Worm (Caenorhabditis elegans) whole organism, L3 larva: Measurements from ENCODE around the gene rps-2.

Experiments used
- R02D3.7 ChIP-seq: fragments of 150-350 bp; optimal IDR thresholded peaks from 2 replicates; lab custom pipeline; 2014; ENCODE audit warnings: missing biosample characterization, missing genetic modification characterization
- ZK546.5 ChIP-seq: sonication (generic microtip); optimal IDR thresholded peaks from 2 replicates; lab custom pipeline; 2017; ENCODE audit warnings: missing biosample characterization, missing genetic modification characterization
- aly-2 ChIP-seq: fragments of 150-350 bp; optimal IDR thresholded peaks from 2 replicates; lab custom pipeline; 2014; ENCODE audit warnings: missing biosample characterization, missing genetic modification characterization
- ama-1 ChIP-seq: fragments of 150-350 bp; optimal IDR thresholded peaks from 2 replicates; lab custom pipeline; 2018
- ceh-16 ChIP-seq: sonication (generic microtip); optimal IDR thresholded peaks from 2 replicates; lab custom pipeline; 2017; ENCODE audit warnings: missing biosample characterization, missing genetic modification characterization
- ceh-28 ChIP-seq: fragments of 150-350 bp; optimal IDR thresholded peaks from 2 replicates; lab custom pipeline; 2014; ENCODE audit warnings: missing biosample characterization, missing genetic modification reagents, missing genetic modification characterization
- ceh-82 ChIP-seq: fragments of 150-350 bp; optimal IDR thresholded peaks from 2 replicates; lab custom pipeline; 2014; ENCODE audit warnings: missing biosample characterization, missing genetic modification characterization
- ceh-9 ChIP-seq: sonication (generic microtip); optimal IDR thresholded peaks from 2 replicates; lab custom pipeline; 2018; ENCODE audit warnings: missing biosample characterization, missing genetic modification characterization
- daf-12 ChIP-seq: fragments of 150-350 bp; optimal IDR thresholded peaks from 2 replicates; lab custom pipeline; 2014; ENCODE audit warnings: missing biosample characterization, missing genetic modification reagents, missing genetic modification characterization
- egl-27 ChIP-seq: sonication (generic microtip); optimal IDR thresholded peaks from 4 replicates; lab custom pipeline; 2017; ENCODE audit warnings: missing biosample characterization, missing genetic modification reagents, missing genetic modification characterization
- egl-5 ChIP-seq: fragments of 150-350 bp; optimal IDR thresholded peaks from 2 replicates; lab custom pipeline; 2017; ENCODE audit warnings: missing biosample characterization, missing genetic modification reagents, missing genetic modification characterization, inconsistent platforms
- elt-1 ChIP-seq: fragments of 150-350 bp; optimal IDR thresholded peaks from 2 replicates; lab custom pipeline; 2014; ENCODE audit warnings: missing biosample characterization, missing genetic modification characterization
- elt-2 ChIP-seq: sonication (generic microtip); optimal IDR thresholded peaks from 2 replicates; lab custom pipeline; 2016; ENCODE audit warnings: missing genetic modification reagents, mild to moderate bottlenecking, missing genetic modification characterization, missing compliant biosample characterization
- elt-3 ChIP-seq, 3 experiments: fragments of 150-350 bp in 1 of 3; sonication (generic microtip) in 2 of 3; optimal IDR thresholded peaks; 2 replicates in 2 of 3; 4 replicates in 1 of 3; lab custom pipeline; 2014 to 2017; ENCODE audit warnings: missing biosample characterization in 3 of 3, missing genetic modification characterization in 3 of 3
- eor-1 ChIP-seq, 2 experiments: fragments of 150-350 bp; optimal IDR thresholded peaks; 2 replicates each; lab custom pipeline; 2014 to 2018; ENCODE audit warnings: missing biosample characterization in 2 of 2, missing genetic modification characterization in 2 of 2
- fkh-10 ChIP-seq: sonication (generic microtip); optimal IDR thresholded peaks from 2 replicates; lab custom pipeline; 2017; ENCODE audit warnings: missing biosample characterization, missing genetic modification reagents, missing genetic modification characterization
- fkh-2 ChIP-seq: fragments of 150-350 bp; optimal IDR thresholded peaks from 2 replicates; lab custom pipeline; 2014; ENCODE audit warnings: missing biosample characterization, missing genetic modification reagents, missing genetic modification characterization
- fos-1 ChIP-seq: fragments of 150-350 bp; optimal IDR thresholded peaks from 2 replicates; lab custom pipeline; 2014; ENCODE audit warnings: missing biosample characterization, missing genetic modification characterization
- hmg-11 ChIP-seq: sonication (generic microtip); optimal IDR thresholded peaks from 2 replicates; lab custom pipeline; 2016; ENCODE audit warnings: missing genetic modification characterization, missing compliant biosample characterization
- jun-1 ChIP-seq: fragments of 150-350 bp; optimal IDR thresholded peaks from 2 replicates; lab custom pipeline; 2014; ENCODE audit warnings: missing biosample characterization, missing genetic modification reagents, missing genetic modification characterization
- lin-15B ChIP-seq: fragments of 150-350 bp; optimal IDR thresholded peaks from 2 replicates; lab custom pipeline; 2014; ENCODE audit warnings: missing biosample characterization, missing genetic modification characterization
- lin-39 ChIP-seq: fragments of 150-350 bp; optimal IDR thresholded peaks from 2 replicates; lab custom pipeline; 2018; ENCODE audit warnings: missing biosample characterization, missing genetic modification reagents, missing genetic modification characterization
- lsy-12 ChIP-seq: sonication (generic microtip); optimal IDR thresholded peaks from 2 replicates; lab custom pipeline; 2016; ENCODE audit warnings: mild to moderate bottlenecking, missing genetic modification characterization, missing compliant biosample characterization
- mdl-1 ChIP-seq: fragments of 150-350 bp; optimal IDR thresholded peaks from 2 replicates; lab custom pipeline; 2014; ENCODE audit warnings: missing biosample characterization, missing genetic modification characterization
- mml-1 ChIP-seq: fragments of 150-350 bp; sonication (generic microtip); optimal IDR thresholded peaks from 3 replicates; lab custom pipeline; 2014; ENCODE audit warnings: missing biosample characterization, missing genetic modification characterization
- nfya-1 ChIP-seq: sonication (generic microtip); optimal IDR thresholded peaks from 2 replicates; lab custom pipeline; 2017; ENCODE audit warnings: missing genetic modification characterization, mild to moderate bottlenecking, missing compliant biosample characterization, antibody characterized with exemption, moderate library complexity; ENCODE audit not compliant: insufficient read depth
- nhr-11 ChIP-seq: fragments of 150-350 bp; optimal IDR thresholded peaks from 2 replicates; lab custom pipeline; 2014; ENCODE audit warnings: missing biosample characterization, missing genetic modification characterization
- nhr-12 ChIP-seq: fragments of 150-350 bp; optimal IDR thresholded peaks from 2 replicates; lab custom pipeline; 2014; ENCODE audit warnings: missing biosample characterization, missing genetic modification characterization
- nhr-23 ChIP-seq: fragments of 150-350 bp; optimal IDR thresholded peaks from 2 replicates; lab custom pipeline; 2014; ENCODE audit warnings: missing biosample characterization, missing genetic modification reagents, missing genetic modification characterization
- nhr-237 ChIP-seq: fragments of 150-350 bp; optimal IDR thresholded peaks from 2 replicates; lab custom pipeline; 2014; ENCODE audit warnings: missing biosample characterization, missing genetic modification characterization
- nhr-25 ChIP-seq: sonication (generic microtip); optimal IDR thresholded peaks from 2 replicates; lab custom pipeline; 2017; ENCODE audit warnings: missing biosample characterization, missing genetic modification characterization
- nhr-28 ChIP-seq: fragments of 150-350 bp; optimal IDR thresholded peaks from 2 replicates; lab custom pipeline; 2014; ENCODE audit warnings: missing biosample characterization, missing genetic modification characterization
- nhr-43 ChIP-seq: sonication (generic microtip); optimal IDR thresholded peaks from 2 replicates; lab custom pipeline; 2016; ENCODE audit warnings: mild to moderate bottlenecking, missing genetic modification characterization, missing compliant biosample characterization; ENCODE audit not compliant: poor library complexity, severe bottlenecking
- nhr-67 ChIP-seq: fragments of 150-350 bp; optimal IDR thresholded peaks from 2 replicates; lab custom pipeline; 2014; ENCODE audit warnings: missing biosample characterization, missing genetic modification characterization
- nhr-76 ChIP-seq: fragments of 150-350 bp; sonication (generic microtip); optimal IDR thresholded peaks from 5 replicates; lab custom pipeline; 2014; ENCODE audit warnings: missing biosample characterization, missing genetic modification characterization
- nhr-77 ChIP-seq: fragments of 150-350 bp; optimal IDR thresholded peaks from 2 replicates; lab custom pipeline; 2014; ENCODE audit warnings: missing biosample characterization, missing genetic modification characterization
- pha-4 ChIP-seq: fragments of 150-350 bp; optimal IDR thresholded peaks from 2 replicates; lab custom pipeline; 2014; ENCODE audit warnings: missing biosample characterization, missing genetic modification reagents, missing genetic modification characterization
- pqm-1 ChIP-seq: fragments of 150-350 bp; optimal IDR thresholded peaks from 2 replicates; lab custom pipeline; 2017; ENCODE audit warnings: missing biosample characterization, missing genetic modification characterization, inconsistent platforms
- sea-2 ChIP-seq: fragments of 150-350 bp; sonication (generic microtip); optimal IDR thresholded peaks from 4 replicates; lab custom pipeline; 2014; ENCODE audit warnings: missing biosample characterization, missing genetic modification reagents, missing genetic modification characterization
- skn-1 ChIP-seq: fragments of 150-350 bp; optimal IDR thresholded peaks from 2 replicates; lab custom pipeline; 2014; ENCODE audit warnings: missing biosample characterization, missing genetic modification characterization
- snpc-4 ChIP-seq: fragments of 150-350 bp; optimal IDR thresholded peaks from 2 replicates; lab custom pipeline; 2014; ENCODE audit warnings: missing biosample characterization, missing genetic modification characterization
- tbx-2 ChIP-seq: sonication (generic microtip); optimal IDR thresholded peaks from 2 replicates; lab custom pipeline; 2016; ENCODE audit warnings: mild to moderate bottlenecking, missing genetic modification characterization, missing compliant biosample characterization
- unc-39 ChIP-seq: sonication (generic microtip); optimal IDR thresholded peaks from 4 replicates; lab custom pipeline; 2017; ENCODE audit warnings: missing biosample characterization, missing genetic modification characterization
- unc-62 ChIP-seq: fragments of 150-350 bp; sonication (generic microtip); optimal IDR thresholded peaks from 4 replicates; lab custom pipeline; 2014; ENCODE audit warnings: missing biosample characterization, missing genetic modification reagents, missing genetic modification characterization
- zag-1 ChIP-seq: fragments of 150-350 bp; optimal IDR thresholded peaks from 2 replicates; lab custom pipeline; 2014; ENCODE audit warnings: missing biosample characterization, missing genetic modification characterization
- ztf-11 ChIP-seq: fragments of 150-350 bp; optimal IDR thresholded peaks from 2 replicates; lab custom pipeline; 2014; ENCODE audit warnings: missing biosample characterization, missing genetic modification characterization
- ztf-4 ChIP-seq: fragments of 150-350 bp; optimal IDR thresholded peaks from 2 replicates; lab custom pipeline; 2014; ENCODE audit warnings: missing biosample characterization, missing genetic modification characterization

rps-2 gene

DNA sequence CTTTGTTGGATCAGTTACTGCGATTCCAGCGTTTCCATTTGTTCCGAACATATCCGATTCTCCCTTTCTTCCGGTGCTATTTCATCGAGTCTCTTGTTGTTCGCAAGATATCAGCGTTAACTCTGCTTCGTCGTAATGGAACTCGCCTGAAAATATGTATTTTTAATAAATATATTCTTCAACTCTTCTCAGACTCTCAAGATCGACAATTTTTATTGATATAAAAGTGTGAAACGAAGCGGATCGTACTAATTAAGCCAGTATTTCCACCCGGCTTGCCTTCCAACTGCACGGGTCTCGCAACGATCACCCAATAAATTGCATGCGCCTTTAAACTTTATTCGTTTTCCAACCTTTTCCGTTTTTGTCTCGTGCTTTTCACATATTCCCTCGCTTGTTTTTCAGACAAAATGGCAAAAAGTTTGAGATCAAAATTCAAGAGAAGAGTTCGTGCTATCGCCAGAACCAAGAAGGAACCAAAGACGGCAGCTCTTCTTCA lies 2.2 kb downstream of the rps-2 start, which contains the start of the genes xpo-3 and C49H3.3:
Gene xpo-3 (minus strand): TSS at position 51 of the 499 bp plus-strand sequence.
Gene C49H3.3 (plus strand): TSS at position 369 of the 499 bp plus-strand sequence.
- TF ChIP-seq ceh-28 (tag; lab: Kevin White, UChicago) (no peak), daf-12 (tag; lab: Kevin White, UChicago) (no peak), ZK546.5 (tag; lab: Kevin White, UChicago) (no peak), mdl-1 (no peak), fkh-10 (no peak), fkh-2 (no peak), R02D3.7 (tag; lab: Kevin White, UChicago) (no peak), ztf-11 (no peak), ama-1 (peak; percentile 38), egl-5 (peak; percentile 56), nhr-12 (tag; lab: Kevin White, UChicago) (no peak), hmg-11 (peak; percentile 29), zag-1 (tag; lab: Kevin White, UChicago) (no peak), lin-15B (peak; percentile 33), fos-1 (no peak), ceh-9 (tag; lab: Kevin White, UChicago) (no peak), elt-3 (tag; optimal IDR thresholded peaks at IDR 0.05; lab: Kevin White, UChicago) (no peak), lsy-12 (tag; lab: Kevin White, UChicago) (no peak), nhr-28 (no peak), nhr-237 (tag; lab: Kevin White, UChicago) (no peak), skn-1 (tag; lab: Kevin White, UChicago) (no peak), snpc-4 (tag; lab: Kevin White, UChicago) (no peak), elt-2 (tag; lab: Kevin White, UChicago) (peak; percentile 30), eor-1 (tag; optimal IDR thresholded peaks at IDR 0.05; lab: Kevin White, UChicago) (no peak), nhr-76 (no peak), lin-39 (peak; percentile 76), unc-39 (tag; lab: Kevin White, UChicago) (no peak), nhr-11 (no peak), jun-1 (no peak), tbx-2 (tag; lab: Kevin White, UChicago) (no peak), pha-4 (tag; lab: Kevin White, UChicago) (peak; percentile 63), nhr-25 (tag; lab: Kevin White, UChicago) (peak; percentile 34), nhr-43 (tag; lab: Kevin White, UChicago) (no peak), unc-62 (GFP tag; lab: Kevin White, UChicago) (no peak), nfya-1 (tag; lab: Kevin White, UChicago) (peak; percentile 57), nhr-23 (tag; lab: Kevin White, UChicago) (no peak), nhr-77 (tag; lab: Kevin White, UChicago) (no peak), pqm-1 (tag; lab: Kevin White, UChicago) (no peak), ceh-16 (tag; lab: Kevin White, UChicago) (no peak), mml-1 (tag; lab: Kevin White, UChicago) (no peak), sea-2 (no peak), ceh-82 (tag; lab: Kevin White, UChicago) (no peak), ztf-4 (tag; lab: Kevin White, UChicago) (no peak), elt-1 (tag; lab: Kevin White, UChicago) (no peak), aly-2 (tag; lab: Kevin White, UChicago) (no peak), nhr-67 (tag; lab: Kevin White, UChicago) (no peak), egl-27 (tag; lab: Kevin White, UChicago) (no peak)
